Worm (Caenorhabditis elegans): ENCODE results near the gene ddn-3.

The ddn-3 gene

DNA sequence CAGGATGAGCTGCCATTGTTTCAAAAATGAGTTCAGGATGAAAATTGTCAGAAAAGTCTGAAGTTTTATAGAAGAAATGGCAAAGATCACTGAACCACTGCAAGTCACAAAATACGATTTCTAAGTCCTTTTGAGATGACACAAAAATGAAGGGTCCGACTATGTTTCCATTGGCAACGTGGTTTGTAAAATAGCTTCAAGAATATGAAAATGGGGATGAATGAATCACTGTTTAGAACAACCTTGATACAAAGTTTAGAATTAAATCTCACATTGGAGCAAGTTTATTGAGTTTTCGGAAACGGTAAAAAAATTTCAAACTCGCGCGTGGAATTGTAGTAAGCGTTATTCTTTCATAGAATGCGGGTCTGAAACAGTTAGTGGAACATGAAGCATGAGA lies at the start of gene ddn-3:
Gene ddn-3 (minus strand): TSS at position 101 of the 400 bp plus-strand sequence.
- TF ChIP-seq unc-62 (GFP tag; optimal IDR thresholded peaks at IDR 0.05): no peak

ce11 chrV:14358577-14358976 lies 47.6 kb upstream of the ddn-3 start, which contains the start of gene Y49A3A.4:
Gene Y49A3A.4, minus strand, starts transcription at chrV:14358890.
- TF ChIP-seq unc-62 (GFP tag; optimal IDR thresholded peaks at IDR 0.05): no peak

DNA sequence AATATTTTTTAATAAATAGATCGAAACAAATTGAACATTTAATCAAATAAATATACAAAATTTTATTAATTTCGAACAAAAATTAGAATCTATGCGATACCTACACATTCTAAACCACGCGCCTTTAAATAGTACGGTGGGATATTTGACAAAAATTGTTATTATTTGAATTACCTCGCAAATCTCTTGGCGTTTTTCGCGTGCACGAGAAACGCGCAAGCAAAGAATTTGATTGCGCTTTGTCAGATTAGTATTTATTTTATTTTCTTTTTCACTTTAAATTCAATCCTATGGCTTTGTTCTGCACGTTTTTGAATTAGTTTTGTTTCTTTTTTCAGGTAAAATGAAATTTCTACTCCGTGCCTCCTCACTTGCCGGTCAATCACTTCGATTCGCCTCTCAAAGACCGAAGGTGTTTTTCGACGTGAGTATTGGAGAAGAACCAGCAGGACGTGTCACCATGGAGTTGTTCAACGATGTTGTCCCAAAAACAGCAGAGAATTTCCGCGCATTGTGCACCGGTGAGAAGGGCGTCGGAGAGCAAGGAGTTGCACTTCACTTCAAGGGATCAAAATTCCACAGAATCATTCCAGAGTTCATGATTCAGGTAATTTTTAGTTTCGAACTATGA lies 44.8 kb upstream of the ddn-3 start, which contains the start of gene cyn-1:
Gene cyn-1 (plus strand): TSS at position 339 of the 631 bp plus-strand sequence.
- TF ChIP-seq unc-62 (GFP tag; optimal IDR thresholded peaks at IDR 0.05): no peak

- TF ChIP-seq unc-62 (GFP tag; optimal IDR thresholded peaks at IDR 0.05): no peak
Observed at ce11 chrV:14354258-14354877, 43.4 kb upstream of the ddn-3 start, which contains the start of gene Y49A3A.3. Gene Y49A3A.3, plus strand, starts transcription at chrV:14354410.

ce11 chrV:14352032-14352431 lies 41.0 kb upstream of the ddn-3 start:
- no peak for TF ChIP-seq unc-62 (GFP tag; optimal IDR thresholded peaks at IDR 0.05)

DNA sequence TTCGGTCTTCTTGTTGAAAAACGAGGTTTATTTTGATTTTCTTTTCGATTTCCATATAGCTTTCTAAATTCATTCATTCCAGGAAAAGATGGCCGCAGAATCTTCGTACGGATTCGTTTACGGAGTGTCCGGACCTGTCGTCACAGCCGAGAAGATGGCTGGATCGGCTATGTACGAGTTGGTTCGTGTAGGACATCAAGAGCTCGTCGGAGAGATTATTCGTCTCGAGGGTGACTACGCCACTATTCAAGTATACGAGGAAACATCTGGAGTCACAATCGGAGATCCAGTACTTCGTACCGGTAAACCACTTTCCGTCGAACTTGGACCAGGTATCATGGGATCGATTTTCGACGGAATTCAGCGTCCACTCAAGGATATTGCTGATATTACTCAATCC lies 40.6 kb upstream of the ddn-3 start, which contains the start of gene vha-13:
Gene vha-13 (plus strand): TSS at position 81 of the 400 bp plus-strand sequence.
- no peak for TF ChIP-seq unc-62 (GFP tag; optimal IDR thresholded peaks at IDR 0.05)

ce11 chrV:14350949-14351348 lies 39.9 kb upstream of the ddn-3 start:
- no peak for TF ChIP-seq unc-62 (GFP tag; optimal IDR thresholded peaks at IDR 0.05)

DNA sequence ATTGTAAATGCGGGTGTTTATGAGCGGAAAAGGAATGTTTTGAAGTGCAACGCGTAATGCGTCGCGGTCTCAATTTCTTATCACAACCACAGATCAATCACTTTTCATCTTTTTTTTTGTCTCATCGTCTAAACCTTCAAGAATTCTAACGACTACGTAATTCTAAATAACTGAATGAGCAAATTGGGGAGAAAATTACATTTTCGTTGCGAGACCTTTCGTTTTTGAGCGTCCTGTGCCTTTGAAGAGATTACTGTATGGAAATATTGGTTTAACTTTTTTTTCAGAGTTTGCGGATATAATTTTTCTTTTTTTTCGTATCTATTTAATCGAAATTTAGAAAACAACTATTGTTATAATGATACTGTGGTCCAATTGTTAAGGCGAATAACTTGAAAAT lies 39.5 kb upstream of the ddn-3 start:
- no peak for TF ChIP-seq unc-62 (GFP tag; optimal IDR thresholded peaks at IDR 0.05)

ce11 chrV:14347234-14347826 lies 36.3 kb upstream of the ddn-3 start, which contains the start of gene cept-2:
Gene cept-2, plus strand, starts transcription at chrV:14347766.
- no peak for TF ChIP-seq unc-62 (GFP tag; optimal IDR thresholded peaks at IDR 0.05)

- TF ChIP-seq unc-62 (GFP tag; optimal IDR thresholded peaks at IDR 0.05): no peak
Observed at ce11 chrV:14341672-14342071, 30.7 kb upstream of the ddn-3 start, which contains the start of gene F47B8.10. Gene F47B8.10, plus strand, starts transcription at chrV:14341972.

DNA sequence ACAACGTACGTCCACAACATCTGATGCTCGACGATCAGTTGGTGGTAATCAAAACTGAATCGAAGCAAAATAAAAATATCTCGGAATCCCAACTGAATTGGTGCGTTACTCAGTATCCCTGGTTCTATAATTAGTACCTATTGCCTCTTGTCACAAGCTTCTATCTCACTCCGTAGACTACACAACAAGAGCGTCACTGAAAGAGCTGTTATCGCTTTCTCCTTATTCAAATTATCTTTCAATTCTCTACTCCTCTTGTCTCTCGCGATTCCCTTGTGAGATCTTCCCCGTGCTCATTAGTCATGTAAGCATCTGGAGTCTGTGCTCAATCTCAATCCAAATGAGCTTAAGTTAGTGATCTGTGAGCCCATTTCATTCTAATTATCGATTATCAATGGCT lies 25.6 kb upstream of the ddn-3 start, which contains the start of gene srm-6:
Gene srm-6 (plus strand): TSS at position 301 of the 400 bp plus-strand sequence.
- TF ChIP-seq unc-62 (GFP tag; optimal IDR thresholded peaks at IDR 0.05): no peak

- TF ChIP-seq unc-62 (GFP tag; optimal IDR thresholded peaks at IDR 0.05): no peak
Observed at ce11 chrV:14334901-14335300, 23.9 kb upstream of the ddn-3 start, which contains the start of gene srm-5. Gene srm-5, plus strand, starts transcription at chrV:14335201.

- no peak for TF ChIP-seq unc-62 (GFP tag; optimal IDR thresholded peaks at IDR 0.05)
Observed at ce11 chrV:14333116-14333515, 22.1 kb upstream of the ddn-3 start, which contains the start of gene srm-4. Gene srm-4, plus strand, starts transcription at chrV:14333416.

DNA sequence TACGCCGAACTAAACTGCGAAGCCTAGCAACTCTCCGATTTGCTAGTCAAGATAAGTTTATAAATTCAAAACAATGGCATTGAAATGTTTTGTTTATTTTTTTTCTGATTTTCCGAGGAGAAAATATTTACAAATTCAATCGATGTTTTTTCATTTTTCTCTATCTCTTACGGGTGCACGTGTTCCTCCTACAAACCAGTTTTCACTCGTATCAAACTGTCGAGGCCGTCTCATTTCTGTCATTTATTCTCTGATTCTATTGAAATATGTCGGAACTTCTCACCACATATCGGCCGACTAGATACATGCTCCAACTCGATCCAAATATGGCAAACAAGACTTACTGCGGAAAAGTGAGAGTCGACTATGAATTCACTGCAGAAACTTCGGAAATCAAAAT lies 20.5 kb upstream of the ddn-3 start, which contains the start of gene F47B8.8:
Gene F47B8.8 (plus strand): TSS at position 257 of the 400 bp plus-strand sequence.
- no peak for TF ChIP-seq unc-62 (GFP tag; optimal IDR thresholded peaks at IDR 0.05)

ce11 chrV:14328806-14329205 lies 17.8 kb upstream of the ddn-3 start, which contains the start of gene pepm-1:
Gene pepm-1, plus strand, starts transcription at chrV:14329106.
- no peak for TF ChIP-seq unc-62 (GFP tag; optimal IDR thresholded peaks at IDR 0.05)

- TF ChIP-seq unc-62 (GFP tag; optimal IDR thresholded peaks at IDR 0.05): no peak
Observed at ce11 chrV:14327776-14328175, 16.8 kb upstream of the ddn-3 start, which contains the start of gene F47B8.5. Gene F47B8.5, minus strand, starts transcription at chrV:14327876.

Measured in whole organism, dauer.